Fruit fly (Drosophila melanogaster): ENCODE measurements around the gene Kat60.

The Kat60 gene

dm6 chr3R:5251243-5251865, 19.3 kb upstream of the Kat60 start, which contains the start of gene CtsF (continued):
- TF ChIP-seq lz (GFP tag; optimal IDR thresholded peaks at IDR 0.05): peak; percentile 18
- TF ChIP-seq topi (GFP tag; optimal IDR thresholded peaks at IDR 0.05): peak; percentile 9
- no peak for TF ChIP-seq achi (GFP tag; optimal IDR thresholded peaks at IDR 0.05)
- TF ChIP-seq CG11294 (GFP tag; IDR thresholded peaks at IDR 0.05): no peak
- TF ChIP-seq fkh (GFP tag; optimal IDR thresholded peaks at IDR 0.05): peak; percentile 29
- TF ChIP-seq fd85E (GFP tag; optimal IDR thresholded peaks at IDR 0.05): no peak
- TF ChIP-seq Gug (GFP tag; IDR thresholded peaks at IDR 0.05): no peak
- peak; percentile 19 for TF ChIP-seq Eip78C (GFP tag)
- TF ChIP-seq eg (GFP tag; IDR thresholded peaks at IDR 0.05): 0 out of 3 replicates have a peak, but pooled peaks have one; percentile 9

- peak; percentile 66 for TF ChIP-seq cyc (GFP tag; optimal IDR thresholded peaks at IDR 0.05)
- TF ChIP-seq vri (GFP tag; optimal IDR thresholded peaks at IDR 0.05): peak; percentile 54
- TF ChIP-seq spab (GFP tag; optimal IDR thresholded peaks at IDR 0.05): peak; percentile 24
- TF ChIP-seq Hr38 (GFP tag; optimal IDR thresholded peaks at IDR 0.05): no peak
- TF ChIP-seq CG6276 (GFP tag; optimal IDR thresholded peaks at IDR 0.05): peak; percentile 38
- peak; percentile 29 to 61 for TF ChIP-seq salr (GFP tag; optimal IDR thresholded peaks at IDR 0.05)
- no peak for TF ChIP-seq CG11294 (GFP tag; IDR thresholded peaks at IDR 0.05)
- TF ChIP-seq topi (GFP tag; optimal IDR thresholded peaks at IDR 0.05): peak; percentile 61
- peak; percentile 33 for TF ChIP-seq CG34406 (GFP tag; optimal IDR thresholded peaks at IDR 0.05)
- peak; percentile 68 for TF ChIP-seq CG10669 (GFP tag; optimal IDR thresholded peaks at IDR 0.05)
- TF ChIP-seq CG15336 (GFP tag; IDR thresholded peaks at IDR 0.05): peak; percentile 63
- peak; percentile 72 for TF ChIP-seq Ets96B (tag; optimal IDR thresholded peaks at IDR 0.05)
- TF ChIP-seq fkh (GFP tag; optimal IDR thresholded peaks at IDR 0.05): no peak
- TF ChIP-seq Sox15 (GFP tag; optimal IDR thresholded peaks at IDR 0.05): peak; percentile 6
- TF ChIP-seq CG4318 (GFP tag; optimal IDR thresholded peaks at IDR 0.05): peak; percentile 69
- TF ChIP-seq Eip93F (GFP tag; optimal IDR thresholded peaks at IDR 0.05): peak; percentile 14
- peak; percentile 74 for TF ChIP-seq OdsH (GFP tag; optimal IDR thresholded peaks at IDR 0.05)
- peak; percentile 7 for TF ChIP-seq dsx (GFP tag; optimal IDR thresholded peaks at IDR 0.05; ENCODE audit: poor library complexity, severe bottlenecking)
- peak; percentile 78 for TF ChIP-seq CG3919 (GFP tag; optimal IDR thresholded peaks at IDR 0.05)
- peak; percentile 73 for TF ChIP-seq esn (GFP tag; optimal IDR thresholded peaks at IDR 0.05)
- peak; percentile 37 for TF ChIP-seq CG1621 (tag; optimal IDR thresholded peaks at IDR 0.05)
- peak; percentile 52 for TF ChIP-seq Gug (GFP tag; IDR thresholded peaks at IDR 0.05)
- TF ChIP-seq Eip78C (GFP tag): peak; percentile 81
- peak; percentile 62 for TF ChIP-seq dac (GFP tag; optimal IDR thresholded peaks at IDR 0.05)
- TF ChIP-seq pdm3 (GFP tag; optimal IDR thresholded peaks at IDR 0.05): peak; percentile 67
- peak; percentile 57 for TF ChIP-seq CG6792 (GFP tag; optimal IDR thresholded peaks at IDR 0.05)
- TF ChIP-seq acj6 (GFP tag; optimal IDR thresholded peaks at IDR 0.05): peak; percentile 73
- peak; percentile 77 for TF ChIP-seq eg (GFP tag; IDR thresholded peaks at IDR 0.05)
- TF ChIP-seq Lpt (GFP tag; optimal IDR thresholded peaks at IDR 0.05): peak; percentile 55
- TF ChIP-seq CG3032 (tag; optimal IDR thresholded peaks at IDR 0.05): peak; percentile 54
- TF ChIP-seq CG16779 (tag; optimal IDR thresholded peaks at IDR 0.05): peak; percentile 43
- TF ChIP-seq Hr4 (GFP tag; optimal IDR thresholded peaks at IDR 0.05): peak; percentile 76
- TF ChIP-seq CG6163 (GFP tag; IDR thresholded peaks at IDR 0.05): peak; percentile 82
- peak; percentile 62 for TF ChIP-seq Eip75B (GFP tag; optimal IDR thresholded peaks at IDR 0.05)
- peak; percentile 68 for TF ChIP-seq CG10631 (GFP tag; optimal IDR thresholded peaks at IDR 0.05)
- TF ChIP-seq CG11902 (GFP tag; optimal IDR thresholded peaks at IDR 0.05): peak; percentile 24
- no peak for TF ChIP-seq CG6854 (GFP tag; optimal IDR thresholded peaks at IDR 0.05)
- TF ChIP-seq CG8119 (GFP tag; IDR thresholded peaks at IDR 0.05): peak; percentile 73; the same call in 2 of the 3 replicates
- peak; percentile 54 for TF ChIP-seq CG7368 (GFP tag; optimal IDR thresholded peaks at IDR 0.05)
- TF ChIP-seq Smox (GFP tag; optimal IDR thresholded peaks at IDR 0.05): peak; percentile 61
- TF ChIP-seq CG32006 (GFP tag; optimal IDR thresholded peaks at IDR 0.05): peak; percentile 78
- peak; percentile 25 for TF ChIP-seq fd59A (GFP tag; optimal IDR thresholded peaks at IDR 0.05)
- TF ChIP-seq Met (GFP tag; optimal IDR thresholded peaks at IDR 0.05): peak; percentile 61
- TF ChIP-seq fd85E (GFP tag; optimal IDR thresholded peaks at IDR 0.05): peak; percentile 10
- TF ChIP-seq CG31627 (GFP tag; optimal IDR thresholded peaks at IDR 0.05): peak; percentile 66
These were observed 18.7 kb upstream of the Kat60 start for dm6 chr3R:5250530-5251242.

All from whole organism, prepupa.